Fruit fly (Drosophila melanogaster): Measurements from ENCODE around the gene CG6865.

CG6865 gene

dm6 chr3L:18867521-18867920 lies 4.1 kb downstream of the CG6865 start, which contains the start of gene Dysb (continued):
- peak in 1 of 3 experiments; percentile 78 for TF ChIP-seq lola (GFP tag; optimal IDR thresholded peaks at IDR 0.05)
- TF ChIP-seq z (GFP tag; IDR thresholded peaks at IDR 0.05) = peak; percentile 70; the same call in 1 of the 3 replicates
- TF ChIP-seq jigr1 (GFP tag; IDR thresholded peaks at IDR 0.05) = peak; percentile 12; the same call in 1 of the 3 replicates
- TF ChIP-seq CG6813 (GFP tag; optimal IDR thresholded peaks at IDR 0.05) = peak; percentile 85
- peak; percentile 81 for TF ChIP-seq CG10147 (GFP tag; optimal IDR thresholded peaks at IDR 0.05)
- peak; percentile 78 for TF ChIP-seq fd96Cb (tag; optimal IDR thresholded peaks at IDR 0.05)
- TF ChIP-seq CG8924 (tag; optimal IDR thresholded peaks at IDR 0.05) = peak; percentile 91
- no peak for TF ChIP-seq en (GFP tag; optimal IDR thresholded peaks at IDR 0.05)
- peak; percentile 83 for TF ChIP-seq Ssrp (tag; optimal IDR thresholded peaks at IDR 0.05)
- TF ChIP-seq sens-2 (GFP tag; IDR thresholded peaks at IDR 0.05) = no peak; the same call in 1 of the 2 replicates
- TF ChIP-seq twi (tag; optimal IDR thresholded peaks at IDR 0.05) = peak; percentile 57
- TF ChIP-seq Gug (GFP tag; IDR thresholded peaks at IDR 0.05) = peak; percentile 90
- TF ChIP-seq CG12769 (tag; optimal IDR thresholded peaks at IDR 0.05) = peak; percentile 69
- TF ChIP-seq odd (GFP tag; optimal IDR thresholded peaks at IDR 0.05) = peak; percentile 79
- no peak for TF ChIP-seq Tbp (GFP tag; optimal IDR thresholded peaks at IDR 0.05)
- peak; percentile 88 for TF ChIP-seq grau (tag; optimal IDR thresholded peaks at IDR 0.05)
- TF ChIP-seq CG5245 (GFP tag; optimal IDR thresholded peaks at IDR 0.05) = peak; percentile 78
- TF ChIP-seq Nf-YB (GFP tag; optimal IDR thresholded peaks at IDR 0.05) = peak; percentile 70
- peak; percentile 90 for TF ChIP-seq HLH3B (GFP tag; IDR thresholded peaks at IDR 0.05)
- no peak for TF ChIP-seq CG2129 (GFP tag; IDR thresholded peaks at IDR 0.05; ENCODE audit: partially characterized antibody)
- TF ChIP-seq CG11456 (GFP tag; IDR thresholded peaks at IDR 0.05) = no peak; the same call in 2 of the 3 replicates
- TF ChIP-seq CG10431 (GFP tag; optimal IDR thresholded peaks at IDR 0.05) = peak; percentile 77
- peak; percentile 87 for TF ChIP-seq HmgZ (tag; optimal IDR thresholded peaks at IDR 0.05)
- no peak; the same call in 1 of the 2 replicates for TF ChIP-seq CG10959 (GFP tag; IDR thresholded peaks at IDR 0.05)
- TF ChIP-seq H2.0 (GFP tag; IDR thresholded peaks at IDR 0.05) = peak; percentile 89
- peak; percentile 64 for TF ChIP-seq CG18011 (GFP tag; optimal IDR thresholded peaks at IDR 0.05)
- peak; percentile 45 to 85 for TF ChIP-seq crp (GFP tag; optimal IDR thresholded peaks at IDR 0.05)
- TF ChIP-seq Neu2 (GFP tag; optimal IDR thresholded peaks at IDR 0.05; ENCODE audit: borderline replicate concordance) = no peak
- peak; percentile 37 for TF ChIP-seq gro (GFP tag; optimal IDR thresholded peaks at IDR 0.05)
- TF ChIP-seq row (GFP tag; IDR thresholded peaks at IDR 0.05) = peak; percentile 97
- peak; percentile 21 for TF ChIP-seq CG17802 (tag; optimal IDR thresholded peaks at IDR 0.05)
- TF ChIP-seq jumu (GFP tag; optimal IDR thresholded peaks at IDR 0.05) = peak; percentile 33
- TF ChIP-seq CG6654 (GFP tag; optimal IDR thresholded peaks at IDR 0.05) = peak; percentile 38
- TF ChIP-seq pb (GFP tag; optimal IDR thresholded peaks at IDR 0.05) = peak; percentile 4
- TF ChIP-seq CG10209 (GFP tag; optimal IDR thresholded peaks at IDR 0.05) = peak; percentile 88
- peak; percentile 20 for TF ChIP-seq CG33213 (GFP tag; optimal IDR thresholded peaks at IDR 0.05)
- peak; percentile 43 for TF ChIP-seq CG13123 (GFP tag; optimal IDR thresholded peaks at IDR 0.05)
- peak; percentile 86 for TF ChIP-seq CG12299 (tag; optimal IDR thresholded peaks at IDR 0.05)
- TF ChIP-seq CG6791 (GFP tag; IDR thresholded peaks at IDR 0.05; ENCODE audit: partially characterized antibody) = no peak
- TF ChIP-seq Trl (optimal IDR thresholded peaks at IDR 0.05) = peak; percentile 82 to 84
- TF ChIP-seq Trl (GFP tag; optimal IDR thresholded peaks at IDR 0.05) = peak; percentile 64
- peak; percentile 15 for TF ChIP-seq Atf3 (GFP tag; optimal IDR thresholded peaks at IDR 0.05)
- peak; percentile 99 for TF ChIP-seq D19A (tag; optimal IDR thresholded peaks at IDR 0.05)
- peak; percentile 88 for TF ChIP-seq CG14050 (GFP tag; IDR thresholded peaks at IDR 0.05)
- TF ChIP-seq CG5180 (GFP tag; optimal IDR thresholded peaks at IDR 0.05) = peak; percentile 74
- TF ChIP-seq chn (GFP tag; optimal IDR thresholded peaks at IDR 0.05) = peak; percentile 67
- no peak for TF ChIP-seq bbx (GFP tag; IDR thresholded peaks at IDR 0.05; ENCODE audit: partially characterized antibody)
- TF ChIP-seq wdn (GFP tag; IDR thresholded peaks at IDR 0.05) = peak; percentile 79
- TF ChIP-seq CG4730 (GFP tag; IDR thresholded peaks at IDR 0.05) = peak; percentile 82
- TF ChIP-seq Lim3 (GFP tag; IDR thresholded peaks at IDR 0.05) = no peak
